Fruit fly (Drosophila melanogaster) whole organism, embryonic: Measurements from ENCODE around the gene CG15577.
A peak's percentile ranks its signal among the peaks of the same experiment; 100 is the strongest.

Experiments
- ATbp ChIP-seq: fragments of 200-800 bp; sonication (Bioruptor generic); optimal IDR thresholded peaks from 2 replicates; lab custom pipeline; 2017; ENCODE audit warnings: missing biosample characterization, mild to moderate bottlenecking, missing genetic modification characterization, missing genetic modification reagents
- Ada2b ChIP-seq: fragments of 200-800 bp; sonication (Bioruptor generic); IDR thresholded peaks from 2 replicates; pipeline ENCODE4 v1.3.6; 2022; ENCODE audit warnings: missing biosample characterization, missing genetic modification characterization
- Aef1 ChIP-seq: fragments of 200-800 bp; sonication (Bioruptor generic); IDR thresholded peaks from 3 replicates; pipeline ENCODE4 v1.3.6; 2022; ENCODE audit warnings: missing biosample characterization, missing genetic modification characterization
- Awh ChIP-seq: fragments of 200-800 bp; sonication (Bioruptor generic); IDR thresholded peaks from 2 replicates; pipeline ENCODE4, ENCODE4 v1.3.6; 2022; ENCODE audit warnings: missing biosample characterization, missing genetic modification characterization
- Blimp-1 ChIP-seq: fragments of 200-800 bp; sonication (Bioruptor generic); optimal IDR thresholded peaks from 3 replicates; lab custom pipeline; 2018; ENCODE audit warnings: missing biosample characterization, missing genetic modification characterization, mild to moderate bottlenecking, moderate library complexity, missing genetic modification reagents
- CG11247 ChIP-seq: fragments of 200-800 bp; sonication (Bioruptor generic); IDR thresholded peaks from 2 replicates; pipeline ENCODE4 v1.3.6; 2022; ENCODE audit warnings: missing biosample characterization, missing genetic modification characterization
- CG16815 ChIP-seq: fragments of 200-800 bp; sonication (Bioruptor generic); optimal IDR thresholded peaks from 3 replicates; lab custom pipeline; 2017; ENCODE audit warnings: missing biosample characterization, mild to moderate bottlenecking, missing genetic modification characterization
- CG17829 ChIP-seq: fragments of 200-800 bp; optimal IDR thresholded peaks from 2 replicates; lab custom pipeline; 2019; ENCODE audit warnings: missing biosample characterization, mild to moderate bottlenecking, missing genetic modification characterization, moderate library complexity
- CG18764 ChIP-seq: fragments of 200-800 bp; sonication (Bioruptor generic); optimal IDR thresholded peaks from 3 replicates; lab custom pipeline; 2016; ENCODE audit warnings: missing biosample characterization, missing genetic modification characterization
- CG2116 ChIP-seq: fragments of 200-800 bp; sonication (Bioruptor generic); optimal IDR thresholded peaks from 3 replicates; lab custom pipeline; 2018; ENCODE audit warnings: missing biosample characterization, mild to moderate bottlenecking, missing genetic modification characterization
- CG30020 ChIP-seq: fragments of 200-800 bp; optimal IDR thresholded peaks from 2 replicates; lab custom pipeline; 2019; ENCODE audit warnings: missing biosample characterization, mild to moderate bottlenecking, missing genetic modification characterization, moderate library complexity
- CG3281 ChIP-seq: fragments of 200-800 bp; sonication (Bioruptor generic); optimal IDR thresholded peaks from 3 replicates; lab custom pipeline; 2017; ENCODE audit warnings: missing biosample characterization, mild to moderate bottlenecking, missing genetic modification characterization
- CG5180 ChIP-seq: fragments of 200-800 bp; sonication (Bioruptor generic); optimal IDR thresholded peaks from 3 replicates; lab custom pipeline; 2017; ENCODE audit warnings: missing biosample characterization, missing genetic modification characterization, mild to moderate bottlenecking, moderate library complexity, missing genetic modification reagents
- CG6654 ChIP-seq: fragments of 200-800 bp; sonication (Bioruptor generic); optimal IDR thresholded peaks from 2 replicates; lab custom pipeline; 2017; ENCODE audit warnings: missing biosample characterization, mild to moderate bottlenecking, missing genetic modification characterization
- CG7963 ChIP-seq: fragments of 200-800 bp; sonication (Bioruptor generic); IDR thresholded peaks from 3 replicates; pipeline ENCODE4 v1.3.6; 2022; ENCODE audit warnings: missing biosample characterization, missing genetic modification characterization; ENCODE audit not compliant: partially characterized antibody
- CG8765 ChIP-seq: fragments of 200-800 bp; sonication (Bioruptor generic); IDR thresholded peaks from 2 replicates; pipeline ENCODE4 v1.3.6; 2022; ENCODE audit warnings: missing biosample characterization, missing genetic modification characterization
- CG9437 ChIP-seq: fragments of 200-800 bp; sonication (Bioruptor generic); optimal IDR thresholded peaks from 2 replicates; lab custom pipeline; 2018; ENCODE audit warnings: missing biosample characterization, mild to moderate bottlenecking, missing genetic modification characterization
- Doc2 ChIP-seq: fragments of 200-800 bp; sonication (Bioruptor generic); IDR thresholded peaks from 2 replicates; pipeline ENCODE4 v1.3.6; 2022; ENCODE audit warnings: missing biosample characterization, missing genetic modification characterization
- Elba2 ChIP-seq: fragments of 200-800 bp; sonication (Bioruptor generic); optimal IDR thresholded peaks from 3 replicates; lab custom pipeline; 2016; ENCODE audit warnings: missing biosample characterization, missing genetic modification characterization
- Ets97D ChIP-seq: fragments of 200-800 bp; sonication (Bioruptor generic); optimal IDR thresholded peaks from 3 replicates; lab custom pipeline; 2016; ENCODE audit warnings: missing biosample characterization, missing genetic modification characterization
- H2.0 ChIP-seq: fragments of 200-800 bp; sonication (Bioruptor generic); IDR thresholded peaks from 2 replicates; pipeline ENCODE4 v1.3.6; 2022; ENCODE audit warnings: missing biosample characterization, missing genetic modification characterization
- HLH4C ChIP-seq: fragments of 200-800 bp; sonication (Bioruptor generic); IDR thresholded peaks from 3 replicates; pipeline ENCODE4 v1.3.6; 2022; ENCODE audit warnings: missing biosample characterization, missing genetic modification characterization; ENCODE audit not compliant: partially characterized antibody
- Hand ChIP-seq: fragments of 200-800 bp; sonication (Bioruptor generic); optimal IDR thresholded peaks from 2 replicates; lab custom pipeline; 2017; ENCODE audit warnings: mild to moderate bottlenecking, missing biosample characterization, missing genetic modification reagents, missing genetic modification characterization
- Hsf ChIP-seq: fragments of 200-800 bp; sonication (Bioruptor generic); optimal IDR thresholded peaks from 3 replicates; lab custom pipeline; 2016; ENCODE audit warnings: missing biosample characterization, missing genetic modification characterization
- MBD-R2 ChIP-seq: fragments of 200-800 bp; sonication (Bioruptor generic); IDR thresholded peaks from 2 replicates; pipeline ENCODE4 v1.3.6; 2022; ENCODE audit warnings: missing biosample characterization, missing genetic modification characterization
- Mad ChIP-seq: fragments of 200-800 bp; sonication (Bioruptor generic); optimal IDR thresholded peaks from 2 replicates; lab custom pipeline; 2016; ENCODE audit warnings: missing biosample characterization, missing genetic modification characterization
- Nf-YA ChIP-seq: fragments of 200-800 bp; sonication (Bioruptor generic); IDR thresholded peaks from 2 replicates; pipeline ENCODE4 v1.3.6; 2022; ENCODE audit warnings: missing biosample characterization, missing genetic modification characterization
- Pdp1 ChIP-seq, 2 experiments: fragments of 200-800 bp; sonication (Bioruptor generic); optimal IDR thresholded peaks; 3 replicates each; lab custom pipeline; 2016; ENCODE audit warnings: missing biosample characterization in 2 of 2, missing genetic modification characterization in 2 of 2, mild to moderate bottlenecking in 1 of 2, moderate library complexity in 1 of 2
- Sry-β ChIP-seq: fragments of 200-800 bp; sonication (Bioruptor generic); optimal IDR thresholded peaks from 2 replicates; lab custom pipeline; 2018; ENCODE audit warnings: missing biosample characterization, mild to moderate bottlenecking, missing genetic modification characterization, moderate library complexity
- Ssrp ChIP-seq: fragments of 200-800 bp; sonication (Bioruptor generic); optimal IDR thresholded peaks from 2 replicates; lab custom pipeline; 2018; ENCODE audit warnings: missing biosample characterization, mild to moderate bottlenecking, missing genetic modification characterization, moderate library complexity
- Vsx1 ChIP-seq: fragments of 200-800 bp; sonication (Bioruptor generic); optimal IDR thresholded peaks from 2 replicates; lab custom pipeline; 2017; ENCODE audit warnings: missing biosample characterization, mild to moderate bottlenecking, missing genetic modification characterization, missing genetic modification reagents
- YL-1 ChIP-seq: fragments of 200-800 bp; sonication (Bioruptor generic); optimal IDR thresholded peaks from 3 replicates; lab custom pipeline; 2017; ENCODE audit warnings: missing biosample characterization, mild to moderate bottlenecking, missing genetic modification characterization
- ara ChIP-seq: fragments of 200-800 bp; sonication (Bioruptor generic); IDR thresholded peaks from 2 replicates; pipeline ENCODE4 v1.3.6; 2022; ENCODE audit warnings: missing biosample characterization, missing genetic modification characterization
- dati ChIP-seq: fragments of 200-800 bp; sonication (Bioruptor generic); IDR thresholded peaks from 2 replicates; pipeline ENCODE4 v1.3.6; 2022; ENCODE audit warnings: missing biosample characterization, missing genetic modification characterization
- dmrt11E ChIP-seq: fragments of 200-800 bp; sonication (Bioruptor generic); optimal IDR thresholded peaks from 3 replicates; lab custom pipeline; 2018; ENCODE audit warnings: missing biosample characterization, mild to moderate bottlenecking, missing genetic modification characterization, moderate library complexity
- en ChIP-seq: fragments of 200-800 bp; sonication (Bioruptor generic); optimal IDR thresholded peaks from 2 replicates; lab custom pipeline; 2016; ENCODE audit warnings: missing biosample characterization, missing genetic modification characterization
- eve ChIP-seq, 2 experiments: fragments of >200 bp; optimal IDR thresholded peaks; 2 replicates each; lab custom pipeline; 2017; ENCODE audit warnings: missing biosample characterization in 2 of 2, missing genetic modification characterization in 2 of 2
- ftz-f1 ChIP-seq: fragments of 200-800 bp; sonication (Bioruptor generic); optimal IDR thresholded peaks from 2 replicates; lab custom pipeline; 2016; ENCODE audit warnings: missing biosample characterization, missing genetic modification characterization
- gce ChIP-seq: fragments of 200-800 bp; sonication (Bioruptor generic); IDR thresholded peaks from 3 replicates; pipeline ENCODE4 v1.3.6; 2022; ENCODE audit warnings: missing biosample characterization, missing genetic modification characterization
- inv ChIP-seq: fragments of 200-800 bp; sonication (Bioruptor generic); IDR thresholded peaks from 2 replicates; pipeline ENCODE4 v1.3.6; 2022; ENCODE audit warnings: missing biosample characterization, missing genetic modification characterization; ENCODE audit not compliant: partially characterized antibody
- p53 ChIP-seq: fragments of 200-800 bp; sonication (Bioruptor generic); optimal IDR thresholded peaks from 2 replicates; lab custom pipeline; 2016; ENCODE audit warnings: missing biosample characterization, missing genetic modification characterization
- pan ChIP-seq, 4 experiments: fragments of >200 bp in 3 of 4; fragments of 200-800 bp in 1 of 4; sonication (Bioruptor generic) in 1 of 4; optimal IDR thresholded peaks in 3 of 4; IDR thresholded peaks in 1 of 4; 2 replicates each; pipeline versions ENCODE4 v1.3.6 to Lab custom; 2017 to 2022; ENCODE audit warnings: missing biosample characterization in 2 of 4, missing genetic modification characterization in 2 of 4, mixed read lengths in 1 of 4
- peb ChIP-seq: fragments of 200-800 bp; sonication (Bioruptor generic); IDR thresholded peaks from 2 replicates; pipeline ENCODE4 v1.3.6; 2022; ENCODE audit warnings: missing biosample characterization, missing genetic modification characterization
- sd ChIP-seq: fragments of 200-800 bp; sonication (Bioruptor generic); optimal IDR thresholded peaks from 3 replicates; lab custom pipeline; 2018; ENCODE audit warnings: missing biosample characterization, mild to moderate bottlenecking, missing genetic modification characterization, moderate library complexity
- tll ChIP-seq, 2 experiments: fragments of 200-800 bp in 1 of 2; fragments of >200 bp in 1 of 2; sonication (Bioruptor generic) in 1 of 2; optimal IDR thresholded peaks; 2 replicates each; lab custom pipeline; 2017 to 2019; ENCODE audit warnings: missing biosample characterization in 2 of 2, missing genetic modification characterization in 2 of 2, mild to moderate bottlenecking in 1 of 2, moderate library complexity in 1 of 2
- trh ChIP-seq: fragments of 200-800 bp; sonication (Bioruptor generic); optimal IDR thresholded peaks from 2 replicates; lab custom pipeline; 2016; ENCODE audit warnings: missing biosample characterization, missing genetic modification characterization
- ttk ChIP-seq: fragments of 200-800 bp; sonication (Bioruptor generic); IDR thresholded peaks from 2 replicates; pipeline ENCODE4 v2.1.2; 2022; ENCODE audit warnings: missing biosample characterization, missing genetic modification characterization
- unc-4 ChIP-seq: fragments of 200-800 bp; sonication (Bioruptor generic); IDR thresholded peaks from 2 replicates; pipeline ENCODE4 v1.3.6; 2022; ENCODE audit warnings: missing biosample characterization, missing genetic modification characterization; ENCODE audit not compliant: partially characterized antibody

CG15577 gene

DNA sequence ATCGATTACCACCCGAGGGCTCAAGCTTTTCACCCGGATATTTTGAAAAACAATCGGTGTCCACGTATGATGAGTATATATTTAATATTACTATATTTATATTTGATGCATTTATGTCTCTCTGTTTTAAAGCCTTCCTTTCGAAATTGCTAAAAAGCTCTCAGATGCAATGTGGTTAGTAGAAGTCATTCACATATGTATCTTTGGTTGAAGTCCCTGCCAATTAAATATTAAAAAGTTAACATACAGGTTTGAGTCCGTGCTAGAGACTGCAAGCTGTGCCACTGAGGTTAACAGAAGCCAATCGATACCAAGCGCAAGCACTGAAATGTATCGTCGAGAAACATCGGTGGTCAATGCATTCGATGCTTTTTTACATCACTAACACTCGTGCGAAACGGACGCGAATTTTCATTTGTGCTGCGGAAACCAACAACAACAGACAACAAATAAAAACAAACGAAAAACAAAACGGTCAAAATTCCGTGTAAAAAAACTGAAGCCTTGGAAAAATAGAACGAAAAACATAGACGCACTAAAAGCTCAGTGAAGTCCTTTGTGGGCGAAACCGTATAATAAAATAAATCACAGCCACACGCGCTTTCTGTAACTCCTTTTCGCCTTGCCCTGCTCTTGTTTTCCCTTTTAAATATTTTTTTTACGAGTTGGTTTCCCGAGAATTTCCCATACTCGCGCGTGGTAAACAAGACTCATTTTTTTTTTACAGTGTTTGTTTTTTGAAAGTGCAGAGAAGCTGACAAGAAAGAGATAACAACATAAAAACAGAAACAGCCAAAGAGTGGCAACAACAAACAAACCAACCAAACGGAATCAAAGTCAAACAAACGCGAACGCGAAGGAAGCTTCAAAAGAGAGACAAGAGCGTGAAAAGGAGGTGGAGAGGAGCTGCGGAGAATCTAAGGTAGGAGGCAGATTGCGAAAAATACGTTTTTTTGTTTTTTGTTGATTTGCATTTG is 45.7 kb upstream of the CG15577 start, which contains the start of gene norpA (continued):
- no peak for TF ChIP-seq CG18764 (GFP tag; lab: Kevin White, UChicago)
- TF ChIP-seq pan (optimal IDR thresholded peaks at IDR 0.05; lab: Kevin White, UChicago), result no peak
- TF ChIP-seq pan (GFP tag; optimal IDR thresholded peaks at IDR 0.05 in 1 of 2, IDR thresholded peaks at IDR 0.05 in 1 of 2), result no peak
- TF ChIP-seq CG16815 (GFP tag; lab: Kevin White, UChicago), result no peak
- TF ChIP-seq CG8765, result no peak
- TF ChIP-seq peb (GFP tag; lab: Robert Waterston, UW), result no peak
- no peak for TF ChIP-seq gce (GFP tag; lab: Robert Waterston, UW)
- TF ChIP-seq dmrt11E (tag; lab: Kevin White, UChicago), result no peak
- no peak for TF ChIP-seq Aef1 (GFP tag; lab: Robert Waterston, UW)
- no peak for TF ChIP-seq YL-1
- TF ChIP-seq ATbp (GFP tag; lab: Kevin White, UChicago), result peak; percentile 11
- TF ChIP-seq CG30020 (tag; lab: Kevin White, UChicago), result no peak
- no peak for TF ChIP-seq Elba2 (GFP tag; lab: Kevin White, UChicago)
- TF ChIP-seq inv (GFP tag; lab: Robert Waterston, UW), result peak; percentile 91
- TF ChIP-seq tll (GFP tag; optimal IDR thresholded peaks at IDR 0.05; lab: Kevin White, UChicago), result no peak
- no peak for TF ChIP-seq CG5180
- no peak for TF ChIP-seq Awh
- TF ChIP-seq CG17829 (tag; lab: Kevin White, UChicago), result peak; percentile 14
- TF ChIP-seq Vsx1 (GFP tag; lab: Kevin White, UChicago), result no peak
- peak; percentile 23; the same call in 1 of the 2 replicates for TF ChIP-seq MBD-R2 (GFP tag; lab: Robert Waterston, UW)
- peak; percentile 39 for TF ChIP-seq Blimp-1 (GFP tag; lab: Kevin White, UChicago)
- no peak for TF ChIP-seq ara (GFP tag; lab: Robert Waterston, UW)
- TF ChIP-seq trh, result no peak
- no peak for TF ChIP-seq Sry-β (GFP tag; lab: Kevin White, UChicago)
- peak; percentile 94 for TF ChIP-seq CG7963 (GFP tag; lab: Robert Waterston, UW)
- TF ChIP-seq Doc2 (GFP tag; lab: Robert Waterston, UW), result no peak
- peak; percentile 16 for TF ChIP-seq Mad (GFP tag; lab: Kevin White, UChicago)
- no peak for TF ChIP-seq Nf-YA (GFP tag; lab: Robert Waterston, UW)
- TF ChIP-seq Ets97D (GFP tag; lab: Kevin White, UChicago), result peak; percentile 56
- no peak for TF ChIP-seq Ada2b (GFP tag; lab: Robert Waterston, UW)
- peak; percentile 35 for TF ChIP-seq en (GFP tag; lab: Kevin White, UChicago)
- peak; percentile 38 for TF ChIP-seq Hsf (GFP tag; lab: Kevin White, UChicago)
- TF ChIP-seq dati (GFP tag; lab: Robert Waterston, UW), result no peak
- TF ChIP-seq Ssrp, result no peak
- TF ChIP-seq sd (tag; lab: Kevin White, UChicago), result peak; percentile 15
- TF ChIP-seq unc-4 (GFP tag; lab: Robert Waterston, UW), result peak; percentile 93
- peak; percentile 45 for TF ChIP-seq CG2116
- TF ChIP-seq ftz-f1 (GFP tag; lab: Kevin White, UChicago), result no peak
- TF ChIP-seq ttk (GFP tag; lab: Robert Waterston, UW), result no peak
- TF ChIP-seq CG11247 (GFP tag; lab: Robert Waterston, UW), result 0 out of 2 replicates have a peak, but pooled peaks have one; percentile 18
- no peak for TF ChIP-seq CG9437 (GFP tag; lab: Kevin White, UChicago)
- TF ChIP-seq CG6654, result no peak
- TF ChIP-seq Hand (GFP tag; lab: Kevin White, UChicago), result no peak
- no peak for TF ChIP-seq p53 (GFP tag; lab: Kevin White, UChicago)
- no peak for TF ChIP-seq Pdp1 (GFP tag; optimal IDR thresholded peaks at IDR 0.05; lab: Kevin White, UChicago)
- no peak for TF ChIP-seq CG3281 (GFP tag; lab: Kevin White, UChicago)
- TF ChIP-seq H2.0 (GFP tag; lab: Robert Waterston, UW), result no peak
- TF ChIP-seq HLH4C (GFP tag; lab: Robert Waterston, UW), result peak; percentile 82
- no peak for TF ChIP-seq eve (GFP tag; optimal IDR thresholded peaks at IDR 0.05; lab: Kevin White, UChicago)
